Worm (Caenorhabditis elegans): ENCODE measurements around the gene K10H10.10.

DNA sequence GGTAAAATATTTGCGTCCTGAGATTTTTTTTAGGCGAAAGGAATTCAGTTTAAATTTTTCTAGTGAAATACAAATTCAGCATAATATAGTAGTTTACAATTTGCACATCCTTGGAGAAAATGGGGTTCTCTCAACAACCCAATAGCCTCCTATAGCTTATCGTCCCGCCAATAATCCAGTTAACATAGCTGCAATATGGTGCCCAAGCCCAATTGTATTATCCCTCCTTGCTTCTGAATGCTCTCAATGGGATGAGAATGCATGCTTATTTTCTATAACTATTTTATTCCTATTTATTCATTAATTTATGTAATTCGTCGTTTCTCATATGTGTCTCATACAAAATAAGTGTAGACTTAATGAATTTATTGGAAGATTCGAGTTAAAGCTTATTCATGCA lies 37.5 kb upstream of the K10H10.10 start:
- TF ChIP-seq gmeb-1 (tag; optimal IDR thresholded peaks at IDR 0.05), result no peak
- TF ChIP-seq dmd-4 (tag; optimal IDR thresholded peaks at IDR 0.05), result no peak
- TF ChIP-seq nhr-237 (tag; optimal IDR thresholded peaks at IDR 0.05), result no peak
- TF ChIP-seq unc-39 (tag; optimal IDR thresholded peaks at IDR 0.05), result no peak
- TF ChIP-seq ZK546.5 (tag; optimal IDR thresholded peaks at IDR 0.05), result no peak
- TF ChIP-seq aly-2 (tag; optimal IDR thresholded peaks at IDR 0.05), result no peak
- TF ChIP-seq sma-3 (GFP tag; optimal IDR thresholded peaks at IDR 0.05), result no peak
- no peak for TF ChIP-seq ama-1 (optimal IDR thresholded peaks at IDR 0.05)
- no peak for TF ChIP-seq crh-2 (tag; optimal IDR thresholded peaks at IDR 0.05)
- no peak for TF ChIP-seq lin-11 (tag; optimal IDR thresholded peaks at IDR 0.05)
- TF ChIP-seq nhr-77 (tag; optimal IDR thresholded peaks at IDR 0.05), result no peak
